Fruit fly (Drosophila melanogaster) whole organism, embryonic: ENCODE results near the gene InR.
A peak's percentile ranks its signal among the peaks of the same experiment; 100 is the strongest.

ENCODE experiments used
- Bgb ChIP-seq: fragments of 200-800 bp; sonication (Bioruptor generic); IDR thresholded peaks from 2 replicates; pipeline ENCODE4 v1.3.6; 2022; ENCODE audit warnings: missing biosample characterization, missing genetic modification characterization; ENCODE audit not compliant: partially characterized antibody
- CG11093 ChIP-seq: fragments of 200-800 bp; sonication (Bioruptor generic); IDR thresholded peaks from 3 replicates; pipeline ENCODE4 v1.3.6; 2022; ENCODE audit warnings: missing biosample characterization, missing genetic modification characterization
- CG11247 ChIP-seq: fragments of 200-800 bp; sonication (Bioruptor generic); IDR thresholded peaks from 2 replicates; pipeline ENCODE4 v1.3.6; 2022; ENCODE audit warnings: missing biosample characterization, missing genetic modification characterization
- CG11560 ChIP-seq: fragments of 200-800 bp; sonication (Bioruptor generic); IDR thresholded peaks from 3 replicates; pipeline ENCODE4 v1.3.6; 2022; ENCODE audit warnings: missing biosample characterization, missing genetic modification characterization
- CG11723 ChIP-seq: fragments of 200-800 bp; sonication (Bioruptor generic); optimal IDR thresholded peaks from 2 replicates; lab custom pipeline; 2017; ENCODE audit warnings: missing biosample characterization, mild to moderate bottlenecking, missing genetic modification characterization
- CG14014 ChIP-seq: fragments of 200-800 bp; sonication (Bioruptor generic); IDR thresholded peaks from 2 replicates; pipeline ENCODE4 v1.3.6; 2022; ENCODE audit warnings: missing biosample characterization, missing genetic modification characterization
- CG15601 ChIP-seq: fragments of 200-800 bp; sonication (Bioruptor generic); optimal IDR thresholded peaks from 3 replicates; lab custom pipeline; 2019; ENCODE audit warnings: missing biosample characterization, mild to moderate bottlenecking, missing genetic modification characterization, moderate library complexity
- CG17186 ChIP-seq: fragments of 200-800 bp; sonication (Bioruptor generic); optimal IDR thresholded peaks from 3 replicates; lab custom pipeline; 2017; ENCODE audit warnings: missing biosample characterization, missing genetic modification reagents, missing genetic modification characterization
- CG17328 ChIP-seq: fragments of 200-800 bp; sonication (Bioruptor generic); IDR thresholded peaks from 2 replicates; pipeline ENCODE4 v1.3.6; 2022; ENCODE audit warnings: missing biosample characterization, missing genetic modification characterization
- CG17802 ChIP-seq: fragments of 200-800 bp; sonication (Bioruptor generic); optimal IDR thresholded peaks from 2 replicates; lab custom pipeline; 2018; ENCODE audit warnings: missing biosample characterization, mild to moderate bottlenecking, missing genetic modification characterization, moderate library complexity
- CG30431 ChIP-seq: fragments of 200-800 bp; sonication (Bioruptor generic); optimal IDR thresholded peaks from 2 replicates; lab custom pipeline; 2017; ENCODE audit warnings: missing biosample characterization, missing genetic modification characterization
- CG33557 ChIP-seq: fragments of 200-800 bp; sonication (Bioruptor generic); optimal IDR thresholded peaks from 2 replicates; lab custom pipeline; 2019; ENCODE audit warnings: missing biosample characterization, mild to moderate bottlenecking, missing genetic modification characterization, moderate library complexity
- CG4707 ChIP-seq: fragments of 200-800 bp; sonication (Bioruptor generic); optimal IDR thresholded peaks from 2 replicates; lab custom pipeline; 2018; ENCODE audit warnings: missing biosample characterization, mild to moderate bottlenecking, missing genetic modification characterization, moderate library complexity
- CG4820 ChIP-seq: fragments of 200-800 bp; sonication (Bioruptor generic); optimal IDR thresholded peaks from 3 replicates; lab custom pipeline; 2016; ENCODE audit warnings: missing biosample characterization, missing genetic modification characterization
- CG5245 ChIP-seq: fragments of 200-800 bp; sonication (Bioruptor generic); optimal IDR thresholded peaks from 3 replicates; lab custom pipeline; 2016; ENCODE audit warnings: missing biosample characterization, missing genetic modification characterization
- CG5953 ChIP-seq: fragments of 200-800 bp; sonication (Bioruptor generic); IDR thresholded peaks from 2 replicates; pipeline ENCODE4 v1.3.6; 2022; ENCODE audit warnings: missing biosample characterization, missing genetic modification characterization
- CG6765 ChIP-seq: fragments of 200-800 bp; sonication (Bioruptor generic); optimal IDR thresholded peaks from 3 replicates; lab custom pipeline; 2017; ENCODE audit warnings: missing biosample characterization, mild to moderate bottlenecking, missing genetic modification characterization
- CG8478 ChIP-seq: fragments of >200 bp; optimal IDR thresholded peaks from 2 replicates; lab custom pipeline; 2018
- E2f1 ChIP-seq: fragments of 200-800 bp; sonication (Bioruptor generic); IDR thresholded peaks from 2 replicates; pipeline ENCODE4 v1.3.6; 2022; ENCODE audit warnings: missing biosample characterization, missing genetic modification characterization
- H2.0 ChIP-seq: fragments of 200-800 bp; sonication (Bioruptor generic); IDR thresholded peaks from 2 replicates; pipeline ENCODE4 v1.3.6; 2022; ENCODE audit warnings: missing biosample characterization, missing genetic modification characterization
- HHEX ChIP-seq: fragments of 200-800 bp; sonication (Bioruptor generic); optimal IDR thresholded peaks from 3 replicates; lab custom pipeline; 2017; ENCODE audit warnings: missing biosample characterization, mild to moderate bottlenecking, missing genetic modification characterization, missing genetic modification reagents
- Jarid2 ChIP-seq: fragments of 200-800 bp; sonication (Bioruptor generic); optimal IDR thresholded peaks from 3 replicates; lab custom pipeline; 2017; ENCODE audit warnings: mild to moderate bottlenecking, missing biosample characterization, missing genetic modification reagents, missing genetic modification characterization
- Kr ChIP-seq: fragments of 200-800 bp; sonication (Bioruptor generic); optimal IDR thresholded peaks from 2 replicates; lab custom pipeline; 2017; ENCODE audit warnings: missing biosample characterization, mild to moderate bottlenecking, missing genetic modification characterization
- Mes4 ChIP-seq: fragments of 200-800 bp; sonication (Bioruptor generic); optimal IDR thresholded peaks from 2 replicates; lab custom pipeline; 2016; ENCODE audit warnings: missing biosample characterization, missing genetic modification characterization
- NfI ChIP-seq: fragments of 200-800 bp; sonication (Bioruptor generic); optimal IDR thresholded peaks from 3 replicates; lab custom pipeline; 2018; ENCODE audit warnings: missing biosample characterization, mild to moderate bottlenecking, missing genetic modification characterization, moderate library complexity
- Opbp ChIP-seq: fragments of 200-800 bp; sonication (Bioruptor generic); IDR thresholded peaks from 3 replicates; pipeline ENCODE4 v1.3.6; 2022; ENCODE audit warnings: missing biosample characterization, missing genetic modification characterization; ENCODE audit not compliant: partially characterized antibody
- Rfx ChIP-seq: fragments of 200-800 bp; sonication (Bioruptor generic); IDR thresholded peaks from 2 replicates; pipeline ENCODE4 v1.3.6; 2022; ENCODE audit warnings: missing biosample characterization, missing genetic modification characterization
- Rx ChIP-seq: fragments of 200-800 bp; sonication (Bioruptor generic); IDR thresholded peaks from 2 replicates; pipeline ENCODE4 v1.3.6; 2022; ENCODE audit warnings: missing biosample characterization, missing genetic modification characterization
- Sry-δ ChIP-seq: fragments of 200-800 bp; sonication (Bioruptor generic); optimal IDR thresholded peaks from 2 replicates; lab custom pipeline; 2016; ENCODE audit warnings: missing biosample characterization, missing genetic modification characterization
- TFAM ChIP-seq: fragments of 200-800 bp; sonication (Bioruptor generic); optimal IDR thresholded peaks from 2 replicates; lab custom pipeline; 2017; ENCODE audit warnings: missing biosample characterization, missing genetic modification characterization, inconsistent platforms
- Vsx1 ChIP-seq: fragments of 200-800 bp; sonication (Bioruptor generic); optimal IDR thresholded peaks from 2 replicates; lab custom pipeline; 2017; ENCODE audit warnings: missing biosample characterization, mild to moderate bottlenecking, missing genetic modification characterization, missing genetic modification reagents
- al ChIP-seq: fragments of 200-800 bp; sonication (Bioruptor generic); IDR thresholded peaks from 2 replicates; pipeline ENCODE4 v1.3.6; 2022; ENCODE audit warnings: missing biosample characterization, missing genetic modification characterization
- chinmo ChIP-seq: fragments of 200-800 bp; sonication (Bioruptor generic); IDR thresholded peaks from 4 replicates; pipeline ENCODE4 v1.3.6; 2022; ENCODE audit warnings: missing biosample characterization, missing genetic modification characterization; ENCODE audit not compliant: partially characterized antibody
- ci ChIP-seq: fragments of 200-800 bp; sonication (Bioruptor generic); IDR thresholded peaks from 3 replicates; pipeline ENCODE4 v1.3.6; 2022; ENCODE audit warnings: missing biosample characterization, missing genetic modification characterization
- crp ChIP-seq, 2 experiments: fragments of 200-800 bp; sonication (Bioruptor generic); optimal IDR thresholded peaks; 2 replicates in 1 of 2; 3 replicates in 1 of 2; lab custom pipeline; 2017; ENCODE audit warnings: missing biosample characterization in 2 of 2, missing genetic modification characterization in 2 of 2, mild to moderate bottlenecking in 1 of 2, moderate library complexity in 1 of 2
- dan ChIP-seq: fragments of 200-800 bp; sonication (Bioruptor generic); IDR thresholded peaks from 2 replicates; pipeline ENCODE4 v1.3.6; 2022; ENCODE audit warnings: missing biosample characterization, missing genetic modification characterization
- fd64A ChIP-seq: fragments of 200-800 bp; sonication (Bioruptor generic); optimal IDR thresholded peaks from 3 replicates; lab custom pipeline; 2018; ENCODE audit warnings: missing biosample characterization, mild to moderate bottlenecking, missing genetic modification characterization
- gro ChIP-seq: fragments of 200-800 bp; sonication (Bioruptor generic); optimal IDR thresholded peaks from 2 replicates; lab custom pipeline; 2016; ENCODE audit warnings: missing biosample characterization, missing genetic modification characterization
- insv ChIP-seq, 2 experiments: fragments of 200-800 bp; sonication (Bioruptor generic); optimal IDR thresholded peaks; 3 replicates each; lab custom pipeline; 2016 to 2018; ENCODE audit warnings: missing biosample characterization in 2 of 2, missing genetic modification characterization in 2 of 2
- jing ChIP-seq: fragments of 200-800 bp; sonication (Bioruptor generic); optimal IDR thresholded peaks from 2 replicates; lab custom pipeline; 2018; ENCODE audit warnings: missing biosample characterization, mild to moderate bottlenecking, missing genetic modification characterization
- nerfin-1 ChIP-seq: fragments of 200-800 bp; sonication (Bioruptor generic); optimal IDR thresholded peaks from 3 replicates; lab custom pipeline; 2019; ENCODE audit warnings: missing biosample characterization, mild to moderate bottlenecking, missing genetic modification characterization, moderate library complexity
- odd ChIP-seq: fragments of 200-800 bp; sonication (Bioruptor generic); optimal IDR thresholded peaks from 2 replicates; lab custom pipeline; 2017; ENCODE audit warnings: missing biosample characterization, mild to moderate bottlenecking, missing genetic modification characterization
- peb ChIP-seq: fragments of 200-800 bp; sonication (Bioruptor generic); IDR thresholded peaks from 2 replicates; pipeline ENCODE4 v1.3.6; 2022; ENCODE audit warnings: missing biosample characterization, missing genetic modification characterization
- pzg ChIP-seq: fragments of 200-800 bp; sonication (Bioruptor generic); optimal IDR thresholded peaks from 3 replicates; lab custom pipeline; 2018; ENCODE audit warnings: missing biosample characterization, mild to moderate bottlenecking, missing genetic modification characterization, moderate library complexity
- repo ChIP-seq: fragments of 200-800 bp; sonication (Bioruptor generic); optimal IDR thresholded peaks from 2 replicates; lab custom pipeline; 2016; ENCODE audit warnings: missing biosample characterization, missing genetic modification characterization
- sens-2 ChIP-seq: fragments of 200-800 bp; sonication (Bioruptor generic); IDR thresholded peaks from 2 replicates; pipeline ENCODE4 v1.3.6; 2022; ENCODE audit warnings: missing biosample characterization, missing genetic modification characterization
- sima ChIP-seq: fragments of 200-800 bp; sonication (Bioruptor generic); optimal IDR thresholded peaks from 2 replicates; lab custom pipeline; 2016; ENCODE audit warnings: missing biosample characterization, missing genetic modification characterization
- tin ChIP-seq: fragments of 200-800 bp; sonication (Bioruptor generic); optimal IDR thresholded peaks from 3 replicates; lab custom pipeline; 2016; ENCODE audit warnings: missing biosample characterization, missing genetic modification characterization
- tx ChIP-seq: fragments of 200-800 bp; sonication (Bioruptor generic); optimal IDR thresholded peaks from 2 replicates; lab custom pipeline; 2016; ENCODE audit warnings: missing biosample characterization, missing genetic modification characterization
- unpg ChIP-seq: fragments of 200-800 bp; sonication (Bioruptor generic); optimal IDR thresholded peaks from 3 replicates; lab custom pipeline; 2018; ENCODE audit warnings: missing biosample characterization, mild to moderate bottlenecking, missing genetic modification characterization, moderate library complexity

Gene InR

DNA sequence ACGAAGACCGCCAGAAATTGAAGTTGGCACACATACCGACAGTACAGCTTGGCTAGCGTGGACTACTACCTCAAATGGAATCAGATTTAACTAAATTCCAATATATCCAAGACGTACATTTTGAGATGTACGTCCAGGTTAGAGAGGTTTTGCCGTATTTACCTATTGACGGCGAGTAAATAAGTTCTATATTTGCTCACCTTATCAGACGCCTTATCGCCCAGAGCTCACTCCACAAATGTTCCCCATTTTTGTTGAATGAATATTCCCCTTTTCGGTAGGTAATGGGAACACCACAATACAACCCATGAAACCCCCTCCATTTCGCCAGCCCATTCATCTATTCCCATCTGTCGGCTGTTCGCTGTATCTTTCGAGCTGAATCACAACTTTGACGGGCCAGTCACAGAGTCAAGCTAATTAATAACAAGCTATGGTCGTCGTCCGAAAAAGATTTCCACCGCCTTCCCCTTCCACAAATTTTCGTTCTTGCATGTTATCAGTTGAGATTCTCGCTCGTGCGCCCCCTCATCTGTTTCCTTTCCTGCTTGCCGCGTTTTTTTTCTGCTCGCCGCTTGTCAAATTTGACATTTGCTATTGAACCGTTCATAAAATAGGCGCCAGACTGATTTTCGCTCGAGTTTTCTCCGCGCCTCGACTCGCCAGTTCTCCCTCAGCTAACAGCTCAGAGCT is 28.3 kb downstream of the InR start (continued):
- peak; percentile 88 for TF ChIP-seq CG11247
- TF ChIP-seq Jarid2 = peak; percentile 85
- TF ChIP-seq odd (GFP tag; lab: Kevin White, UChicago) = peak; percentile 92
- peak in 1 of 2 experiments; percentile 64 for TF ChIP-seq crp (GFP tag; optimal IDR thresholded peaks at IDR 0.05; lab: Kevin White, UChicago)
- peak; percentile 87 for TF ChIP-seq E2f1 (GFP tag; lab: Robert Waterston, UW)
- TF ChIP-seq sens-2 (GFP tag; lab: Robert Waterston, UW) = peak; percentile 90
- TF ChIP-seq sima (GFP tag; lab: Kevin White, UChicago) = peak; percentile 86
- TF ChIP-seq insv (GFP tag; optimal IDR thresholded peaks at IDR 0.05; lab: Kevin White, UChicago) = peak; percentile 32 to 82
- TF ChIP-seq CG6765 (GFP tag; lab: Kevin White, UChicago) = peak; percentile 84
- peak; percentile 28 for TF ChIP-seq pzg
- TF ChIP-seq CG4820 (GFP tag; lab: Kevin White, UChicago) = peak; percentile 93
- peak; percentile 72 for TF ChIP-seq Sry-δ
- TF ChIP-seq HHEX (GFP tag; lab: Kevin White, UChicago) = peak; percentile 96
- no peak for TF ChIP-seq dan (GFP tag; lab: Robert Waterston, UW)
- peak; percentile 64; the same call in 2 of the 3 replicates for TF ChIP-seq CG11560 (tag; lab: Robert Waterston, UW)
- TF ChIP-seq chinmo (GFP tag; lab: Robert Waterston, UW) = peak; percentile 78; the same call in 2 of the 4 replicates
- TF ChIP-seq CG14014 (GFP tag; lab: Robert Waterston, UW) = peak; percentile 92
- peak; percentile 94 for TF ChIP-seq CG11723 (GFP tag; lab: Kevin White, UChicago)
- peak; percentile 86 for TF ChIP-seq Rfx (GFP tag; lab: Robert Waterston, UW)
- TF ChIP-seq CG5245 (GFP tag; lab: Kevin White, UChicago) = peak; percentile 94
- no peak for TF ChIP-seq CG8478 (lab: Kevin White, UChicago)
- peak; percentile 97 for TF ChIP-seq CG15601 (tag; lab: Kevin White, UChicago)
- peak; percentile 98 for TF ChIP-seq CG33557 (GFP tag; lab: Kevin White, UChicago)
- TF ChIP-seq Rx (GFP tag; lab: Robert Waterston, UW) = peak; percentile 89
- peak; percentile 88 for TF ChIP-seq tin
- TF ChIP-seq Kr (GFP tag; lab: Kevin White, UChicago) = peak; percentile 91
- TF ChIP-seq CG17186 = peak; percentile 92
- peak; percentile 99 for TF ChIP-seq fd64A (GFP tag; lab: Kevin White, UChicago)
- TF ChIP-seq CG30431 (GFP tag; lab: Kevin White, UChicago) = peak; percentile 93
- TF ChIP-seq CG17328 (GFP tag; lab: Robert Waterston, UW) = peak; percentile 92
- TF ChIP-seq CG5953 = peak; percentile 94
- TF ChIP-seq ci (GFP tag; lab: Robert Waterston, UW) = peak; percentile 97
- TF ChIP-seq peb (GFP tag; lab: Robert Waterston, UW) = peak; percentile 92
- peak; percentile 63 for TF ChIP-seq gro (GFP tag; lab: Kevin White, UChicago)
- peak; percentile 91 for TF ChIP-seq nerfin-1 (tag; lab: Kevin White, UChicago)
- peak; percentile 86 for TF ChIP-seq unpg (GFP tag; lab: Kevin White, UChicago)
- TF ChIP-seq tx (GFP tag; lab: Kevin White, UChicago) = peak; percentile 90
- peak; percentile 81 for TF ChIP-seq H2.0 (GFP tag; lab: Robert Waterston, UW)
- TF ChIP-seq jing = peak; percentile 86
- TF ChIP-seq CG17802 = peak; percentile 80
- TF ChIP-seq TFAM = peak; percentile 91
- peak; percentile 96 for TF ChIP-seq repo (GFP tag; lab: Kevin White, UChicago)
- TF ChIP-seq Vsx1 = peak; percentile 96
- TF ChIP-seq Opbp (GFP tag; lab: Robert Waterston, UW) = no peak
- peak; percentile 70 for TF ChIP-seq NfI (GFP tag; lab: Kevin White, UChicago)
- peak; percentile 88 for TF ChIP-seq CG4707 (GFP tag; lab: Kevin White, UChicago)
- TF ChIP-seq Mes4 (GFP tag; lab: Kevin White, UChicago) = peak; percentile 97
- peak; percentile 65; the same call in 1 of the 2 replicates for TF ChIP-seq al (GFP tag; lab: Robert Waterston, UW)
- no peak for TF ChIP-seq Bgb (GFP tag; lab: Robert Waterston, UW)
- peak; percentile 94 for TF ChIP-seq CG11093 (GFP tag; lab: Robert Waterston, UW)
